Fruit fly (Drosophila melanogaster) whole organism, embryonic: ENCODE data around the gene CG4066.

Source experiments
- Ada2b ChIP-seq: fragments of 200-800 bp; sonication (Bioruptor generic); IDR thresholded peaks from 2 replicates; pipeline ENCODE4 v1.3.6; 2022; ENCODE audit warnings: missing biosample characterization, missing genetic modification characterization
- Atf6 ChIP-seq: fragments of 200-800 bp; sonication (Bioruptor generic); IDR thresholded peaks from 2 replicates; pipeline ENCODE4 v1.3.6; 2022; ENCODE audit warnings: missing biosample characterization, missing genetic modification characterization
- Blimp-1 ChIP-seq: fragments of 200-800 bp; sonication (Bioruptor generic); optimal IDR thresholded peaks from 3 replicates; lab custom pipeline; 2018; ENCODE audit warnings: missing biosample characterization, missing genetic modification characterization, mild to moderate bottlenecking, moderate library complexity, missing genetic modification reagents
- CG10366 ChIP-seq: fragments of 200-800 bp; sonication (Bioruptor generic); IDR thresholded peaks from 2 replicates; pipeline ENCODE4 v1.3.6; 2022; ENCODE audit warnings: missing biosample characterization, missing genetic modification characterization
- CG10431 ChIP-seq: fragments of 200-800 bp; sonication (Bioruptor generic); optimal IDR thresholded peaks from 3 replicates; lab custom pipeline; 2018; ENCODE audit warnings: missing biosample characterization, mild to moderate bottlenecking, missing genetic modification characterization
- CG10959 ChIP-seq: fragments of 200-800 bp; sonication (Bioruptor generic); IDR thresholded peaks from 2 replicates; pipeline ENCODE4 v1.3.6; 2022; ENCODE audit warnings: missing biosample characterization, missing genetic modification characterization
- CG11398 ChIP-seq: fragments of 200-800 bp; sonication (Bioruptor generic); optimal IDR thresholded peaks from 2 replicates; lab custom pipeline; 2016; ENCODE audit warnings: missing biosample characterization, missing genetic modification characterization
- CG1233 ChIP-seq: fragments of 200-800 bp; sonication (Bioruptor generic); optimal IDR thresholded peaks from 4 replicates; lab custom pipeline; 2018; ENCODE audit warnings: missing biosample characterization, mild to moderate bottlenecking, missing genetic modification characterization
- CG12659 ChIP-seq: fragments of 200-800 bp; sonication (Bioruptor generic); optimal IDR thresholded peaks from 3 replicates; lab custom pipeline; 2017; ENCODE audit warnings: mild to moderate bottlenecking, missing biosample characterization, missing genetic modification reagents, missing genetic modification characterization
- CG13424 ChIP-seq: fragments of 200-800 bp; sonication (Bioruptor generic); optimal IDR thresholded peaks from 2 replicates; lab custom pipeline; 2019; ENCODE audit warnings: missing biosample characterization, mild to moderate bottlenecking, missing genetic modification characterization, moderate library complexity
- CG14050 ChIP-seq: fragments of 200-800 bp; sonication (Bioruptor generic); IDR thresholded peaks from 3 replicates; pipeline ENCODE4 v1.3.6; 2022; ENCODE audit warnings: missing biosample characterization, missing genetic modification characterization
- CG17912 ChIP-seq: fragments of 200-800 bp; sonication (Bioruptor generic); optimal IDR thresholded peaks from 2 replicates; lab custom pipeline; 2018; ENCODE audit warnings: missing biosample characterization, mild to moderate bottlenecking, missing genetic modification characterization
- CG1832 ChIP-seq: fragments of 200-800 bp; sonication (Bioruptor generic); optimal IDR thresholded peaks from 2 replicates; lab custom pipeline; 2017; ENCODE audit warnings: missing biosample characterization, mild to moderate bottlenecking, missing genetic modification characterization, inconsistent platforms
- CG3995 ChIP-seq: fragments of 200-800 bp; sonication (Bioruptor generic); optimal IDR thresholded peaks from 3 replicates; lab custom pipeline; 2016; ENCODE audit warnings: missing biosample characterization, missing genetic modification characterization
- CG4730 ChIP-seq: fragments of 200-800 bp; sonication (Bioruptor generic); IDR thresholded peaks from 2 replicates; pipeline ENCODE4 v1.3.6; 2022; ENCODE audit warnings: missing biosample characterization, missing genetic modification characterization
- CG6254 ChIP-seq: fragments of 200-800 bp; sonication (Bioruptor generic); optimal IDR thresholded peaks from 3 replicates; lab custom pipeline; 2017; ENCODE audit warnings: mild to moderate bottlenecking, missing biosample characterization, missing genetic modification reagents, missing genetic modification characterization
- CG8388 ChIP-seq: fragments of 200-800 bp; sonication (Bioruptor generic); optimal IDR thresholded peaks from 2 replicates; lab custom pipeline; 2019; ENCODE audit warnings: missing biosample characterization, mild to moderate bottlenecking, missing genetic modification characterization, moderate library complexity
- CG9932 ChIP-seq: fragments of 200-800 bp; sonication (Bioruptor generic); IDR thresholded peaks from 2 replicates; pipeline ENCODE4 v1.3.6; 2022; ENCODE audit warnings: missing biosample characterization, missing genetic modification characterization
- D ChIP-seq, 2 experiments: fragments of 200-800 bp in 1 of 2; fragments of >200 bp in 1 of 2; sonication (Bioruptor generic) in 1 of 2; optimal IDR thresholded peaks; 2 replicates in 1 of 2; 3 replicates in 1 of 2; lab custom pipeline; 2017; ENCODE audit warnings: mild to moderate bottlenecking in 1 of 2, missing biosample characterization in 1 of 2, missing genetic modification characterization in 1 of 2, missing genetic modification reagents in 1 of 2
- Dp ChIP-seq: fragments of 200-800 bp; sonication (Bioruptor generic); optimal IDR thresholded peaks from 2 replicates; lab custom pipeline; 2018; ENCODE audit warnings: missing biosample characterization, mild to moderate bottlenecking, missing genetic modification characterization, moderate library complexity
- Ets97D ChIP-seq: fragments of 200-800 bp; sonication (Bioruptor generic); optimal IDR thresholded peaks from 3 replicates; lab custom pipeline; 2016; ENCODE audit warnings: missing biosample characterization, missing genetic modification characterization
- HLHmδ ChIP-seq: fragments of 200-800 bp; sonication (Bioruptor generic); optimal IDR thresholded peaks from 2 replicates; lab custom pipeline; 2018; ENCODE audit warnings: missing biosample characterization, mild to moderate bottlenecking, missing genetic modification characterization, moderate library complexity
- Hsf ChIP-seq: fragments of 200-800 bp; sonication (Bioruptor generic); optimal IDR thresholded peaks from 3 replicates; lab custom pipeline; 2016; ENCODE audit warnings: missing biosample characterization, missing genetic modification characterization
- Kr ChIP-seq: fragments of 200-800 bp; sonication (Bioruptor generic); optimal IDR thresholded peaks from 2 replicates; lab custom pipeline; 2017; ENCODE audit warnings: missing biosample characterization, mild to moderate bottlenecking, missing genetic modification characterization
- MBD-R2 ChIP-seq: fragments of 200-800 bp; sonication (Bioruptor generic); IDR thresholded peaks from 2 replicates; pipeline ENCODE4 v1.3.6; 2022; ENCODE audit warnings: missing biosample characterization, missing genetic modification characterization
- Max ChIP-seq: fragments of 200-800 bp; sonication (Bioruptor generic); optimal IDR thresholded peaks from 2 replicates; lab custom pipeline; 2016; ENCODE audit warnings: missing biosample characterization, mild to moderate bottlenecking, missing genetic modification characterization
- Opbp ChIP-seq: fragments of 200-800 bp; sonication (Bioruptor generic); IDR thresholded peaks from 3 replicates; pipeline ENCODE4 v1.3.6; 2022; ENCODE audit warnings: missing biosample characterization, missing genetic modification characterization; ENCODE audit not compliant: partially characterized antibody
- Pdp1 ChIP-seq, 2 experiments: fragments of 200-800 bp; sonication (Bioruptor generic); optimal IDR thresholded peaks; 3 replicates each; lab custom pipeline; 2016; ENCODE audit warnings: missing biosample characterization in 2 of 2, missing genetic modification characterization in 2 of 2, mild to moderate bottlenecking in 1 of 2, moderate library complexity in 1 of 2
- Xbp1 ChIP-seq: fragments of 200-800 bp; sonication (Bioruptor generic); optimal IDR thresholded peaks from 3 replicates; lab custom pipeline; 2016; ENCODE audit warnings: missing biosample characterization, mild to moderate bottlenecking, missing genetic modification characterization
- YL-1 ChIP-seq: fragments of 200-800 bp; sonication (Bioruptor generic); optimal IDR thresholded peaks from 3 replicates; lab custom pipeline; 2017; ENCODE audit warnings: missing biosample characterization, mild to moderate bottlenecking, missing genetic modification characterization
- ac ChIP-seq: fragments of 200-800 bp; sonication (Bioruptor generic); optimal IDR thresholded peaks from 3 replicates; lab custom pipeline; 2017; ENCODE audit warnings: missing biosample characterization, mild to moderate bottlenecking, missing genetic modification characterization
- ase ChIP-seq: fragments of 200-800 bp; sonication (Bioruptor generic); IDR thresholded peaks from 3 replicates; pipeline ENCODE4 v1.3.6; 2022; ENCODE audit warnings: missing biosample characterization, missing genetic modification characterization
- bbx ChIP-seq: fragments of 200-800 bp; sonication (Bioruptor generic); IDR thresholded peaks from 2 replicates; pipeline ENCODE4 v1.3.6; 2022; ENCODE audit warnings: missing biosample characterization, missing genetic modification characterization; ENCODE audit not compliant: partially characterized antibody
- bigmax ChIP-seq: fragments of 200-800 bp; sonication (Bioruptor generic); optimal IDR thresholded peaks from 2 replicates; lab custom pipeline; 2018; ENCODE audit warnings: missing biosample characterization, mild to moderate bottlenecking, missing genetic modification characterization
- chif ChIP-seq, 2 experiments: fragments of 200-800 bp; sonication (Bioruptor generic); optimal IDR thresholded peaks; 3 replicates each; lab custom pipeline; 2016; ENCODE audit warnings: missing biosample characterization in 2 of 2, missing genetic modification characterization in 2 of 2
- fd102C ChIP-seq: fragments of 200-800 bp; sonication (Bioruptor generic); optimal IDR thresholded peaks from 2 replicates; lab custom pipeline; 2018; ENCODE audit warnings: missing biosample characterization, mild to moderate bottlenecking, missing genetic modification characterization, moderate library complexity
- gt ChIP-seq: fragments of 200-800 bp; sonication (Bioruptor generic); IDR thresholded peaks from 2 replicates; pipeline ENCODE4 v1.3.6; 2022; ENCODE audit warnings: missing biosample characterization, missing genetic modification characterization
- ham ChIP-seq: fragments of 200-800 bp; sonication (Bioruptor generic); IDR thresholded peaks from 2 replicates; pipeline ENCODE4 v1.3.6; 2022; ENCODE audit warnings: missing biosample characterization, missing genetic modification characterization
- nau ChIP-seq: fragments of 200-800 bp; sonication (Bioruptor generic); optimal IDR thresholded peaks from 3 replicates; lab custom pipeline; 2017; ENCODE audit warnings: missing biosample characterization, mild to moderate bottlenecking, missing genetic modification characterization, missing genetic modification reagents
- odd ChIP-seq: fragments of 200-800 bp; sonication (Bioruptor generic); optimal IDR thresholded peaks from 2 replicates; lab custom pipeline; 2017; ENCODE audit warnings: missing biosample characterization, mild to moderate bottlenecking, missing genetic modification characterization
- pfk ChIP-seq: fragments of 200-800 bp; sonication (Bioruptor generic); optimal IDR thresholded peaks from 2 replicates; lab custom pipeline; 2018; ENCODE audit warnings: missing biosample characterization, mild to moderate bottlenecking, missing genetic modification characterization, moderate library complexity
- pnt ChIP-seq: fragments of 200-800 bp; sonication (Bioruptor generic); optimal IDR thresholded peaks from 3 replicates; lab custom pipeline; 2016; ENCODE audit warnings: missing biosample characterization, missing genetic modification characterization
- pros ChIP-seq: fragments of 200-800 bp; sonication (Bioruptor generic); optimal IDR thresholded peaks from 3 replicates; lab custom pipeline; 2019; ENCODE audit warnings: missing biosample characterization, mild to moderate bottlenecking, missing genetic modification characterization, moderate library complexity
- pzg ChIP-seq: fragments of 200-800 bp; sonication (Bioruptor generic); optimal IDR thresholded peaks from 3 replicates; lab custom pipeline; 2018; ENCODE audit warnings: missing biosample characterization, mild to moderate bottlenecking, missing genetic modification characterization, moderate library complexity
- tio ChIP-seq: fragments of 200-800 bp; sonication (Bioruptor generic); optimal IDR thresholded peaks from 2 replicates; lab custom pipeline; 2017; ENCODE audit warnings: missing biosample characterization, missing genetic modification characterization, inconsistent platforms
- tll ChIP-seq, 2 experiments: fragments of 200-800 bp in 1 of 2; fragments of >200 bp in 1 of 2; sonication (Bioruptor generic) in 1 of 2; optimal IDR thresholded peaks; 2 replicates each; lab custom pipeline; 2017 to 2019; ENCODE audit warnings: missing biosample characterization in 2 of 2, missing genetic modification characterization in 2 of 2, mild to moderate bottlenecking in 1 of 2, moderate library complexity in 1 of 2
- twi ChIP-seq: fragments of 200-800 bp; optimal IDR thresholded peaks from 2 replicates; lab custom pipeline; 2019; ENCODE audit warnings: missing biosample characterization, mild to moderate bottlenecking, missing genetic modification characterization, moderate library complexity
- vfl ChIP-seq: fragments of 200-800 bp; sonication (Bioruptor generic); optimal IDR thresholded peaks from 2 replicates; lab custom pipeline; 2016; ENCODE audit warnings: missing biosample characterization, missing genetic modification characterization
- wor ChIP-seq: fragments of 200-800 bp; sonication (Bioruptor generic); IDR thresholded peaks from 2 replicates; pipeline ENCODE4 v1.3.6; 2022; ENCODE audit warnings: missing biosample characterization, missing genetic modification characterization
- zfh1 ChIP-seq: fragments of 200-800 bp; sonication (Bioruptor generic); IDR thresholded peaks from 3 replicates; pipeline ENCODE4 v1.3.6; 2022; ENCODE audit warnings: missing biosample characterization, missing genetic modification characterization

Gene CG4066

DNA sequence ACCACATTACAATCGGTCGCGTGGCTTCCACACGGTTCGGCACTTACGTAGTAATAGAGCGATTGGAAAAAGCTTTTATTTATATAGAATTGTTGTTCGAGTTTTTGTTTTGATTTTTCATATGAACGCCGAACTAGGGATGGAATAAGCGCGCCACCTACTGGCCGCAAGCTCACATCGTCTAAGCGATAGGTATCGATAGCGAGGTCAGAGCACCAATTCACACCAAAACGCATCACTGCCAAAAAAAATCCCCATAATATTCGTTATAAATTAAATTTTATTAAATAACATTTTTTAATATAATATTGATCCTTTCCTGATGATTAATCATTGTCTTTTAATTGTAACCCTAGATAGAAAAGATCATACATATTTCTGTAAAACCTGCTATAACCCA lies 39.3 kb downstream of the CG4066 start, which contains the start of gene CG10038 (continued):
- TF ChIP-seq tll (GFP tag; optimal IDR thresholded peaks at IDR 0.05; lab: Kevin White, UChicago) (no peak), odd (GFP tag; lab: Kevin White, UChicago) (no peak), CG17912 (no peak), zfh1 (GFP tag; lab: Robert Waterston, UW) (no peak), MBD-R2 (GFP tag; lab: Robert Waterston, UW) (peak; percentile 100), pzg (peak; percentile 81), wor (GFP tag; lab: Robert Waterston, UW) (no peak), Atf6 (GFP tag; lab: Robert Waterston, UW) (no peak; the same call in 1 of the 2 replicates), bbx (peak; percentile 95), ac (GFP tag; lab: Kevin White, UChicago) (no peak), vfl (GFP tag; lab: Kevin White, UChicago) (no peak), CG13424 (tag; lab: Kevin White, UChicago) (peak; percentile 41), CG8388 (no peak), CG4730 (GFP tag; lab: Robert Waterston, UW) (no peak), ase (GFP tag; lab: Robert Waterston, UW) (no peak), pros (no peak), CG14050 (GFP tag; lab: Robert Waterston, UW) (no peak), nau (GFP tag; lab: Kevin White, UChicago) (no peak), gt (GFP tag; lab: Robert Waterston, UW) (no peak), twi (no peak), D (optimal IDR thresholded peaks at IDR 0.05; lab: Kevin White, UChicago) (no peak), D (GFP tag; optimal IDR thresholded peaks at IDR 0.05; lab: Kevin White, UChicago) (no peak), Xbp1 (GFP tag; lab: Kevin White, UChicago) (peak; percentile 62), fd102C (GFP tag; lab: Kevin White, UChicago) (no peak), pfk (GFP tag; lab: Kevin White, UChicago) (no peak), CG9932 (GFP tag; lab: Robert Waterston, UW) (peak; percentile 82), CG11398 (GFP tag; lab: Kevin White, UChicago) (no peak), CG1832 (no peak), chif (GFP tag; optimal IDR thresholded peaks at IDR 0.05; lab: Kevin White, UChicago) (peak in 1 of 2 experiments; percentile 15), Kr (GFP tag; lab: Kevin White, UChicago) (no peak), Ada2b (GFP tag; lab: Robert Waterston, UW) (no peak), CG12659 (GFP tag; lab: Kevin White, UChicago) (peak; percentile 62), CG3995 (GFP tag; lab: Kevin White, UChicago) (peak; percentile 22), Hsf (GFP tag; lab: Kevin White, UChicago) (peak; percentile 44), Pdp1 (GFP tag; optimal IDR thresholded peaks at IDR 0.05; lab: Kevin White, UChicago) (peak in 1 of 2 experiments; percentile 15), Opbp (peak; percentile 98), Max (peak; percentile 18), CG10959 (GFP tag; lab: Robert Waterston, UW) (no peak), bigmax (GFP tag; lab: Kevin White, UChicago) (no peak), tio (no peak), Ets97D (GFP tag; lab: Kevin White, UChicago) (peak; percentile 60), YL-1 (GFP tag; lab: Kevin White, UChicago) (peak; percentile 45), pnt (no peak), Dp (GFP tag; lab: Kevin White, UChicago) (peak; percentile 59), ham (GFP tag; lab: Robert Waterston, UW) (no peak), CG6254 (GFP tag; lab: Kevin White, UChicago) (no peak), Blimp-1 (GFP tag; lab: Kevin White, UChicago) (no peak), CG1233 (no peak), CG10431 (GFP tag; lab: Kevin White, UChicago) (no peak), HLHmδ (no peak), CG10366 (GFP tag; lab: Robert Waterston, UW) (no peak)
